Fruit fly (Drosophila melanogaster): Measurements from ENCODE around the gene mge.

mge gene

DNA sequence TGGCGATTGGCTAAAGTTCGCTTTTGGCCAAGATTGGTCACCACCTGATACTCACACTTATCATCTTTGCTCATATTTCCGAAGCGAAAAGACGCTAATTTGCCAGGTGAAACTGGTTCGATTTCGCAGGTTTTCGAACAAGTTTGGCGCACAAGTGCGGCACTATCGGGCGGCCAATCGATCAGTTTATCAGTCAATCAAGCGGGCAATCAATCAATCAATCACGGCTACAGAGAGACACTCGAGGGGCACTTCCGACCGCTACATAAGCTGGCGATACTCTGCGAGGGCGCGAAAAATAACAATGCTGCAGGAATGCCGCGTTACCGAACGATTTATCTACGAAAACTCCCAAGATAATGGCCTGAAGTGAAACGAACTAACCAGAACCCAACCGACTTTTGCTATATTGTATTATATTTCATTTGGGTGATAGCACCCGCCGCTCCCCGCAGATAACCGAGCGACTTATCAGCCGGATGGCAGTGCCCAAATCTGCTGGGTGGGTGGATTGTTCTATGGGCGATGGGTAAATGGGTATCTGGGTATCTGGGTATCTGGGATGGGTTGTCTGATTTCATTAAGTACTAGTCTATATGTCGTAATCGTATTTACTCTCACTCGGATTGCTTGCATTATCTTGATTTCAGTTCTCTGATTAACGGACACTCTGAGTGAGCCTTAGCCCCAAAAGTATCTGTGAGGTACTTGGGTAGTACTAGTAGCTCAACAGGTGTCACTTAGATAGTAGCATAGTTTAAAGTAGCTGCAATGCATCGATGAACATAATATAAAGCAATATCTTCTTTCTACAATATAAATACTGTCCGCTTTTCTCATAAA, 19.4 kb upstream of the mge start:
- TF ChIP-seq CG12219 (GFP tag; optimal IDR thresholded peaks at IDR 0.05): no peak
- TF ChIP-seq sens (GFP tag): no peak
- no peak for TF ChIP-seq tin (GFP tag; optimal IDR thresholded peaks at IDR 0.05)
- no peak for TF ChIP-seq Hmx (GFP tag; optimal IDR thresholded peaks at IDR 0.05)
- no peak for TF ChIP-seq Usf (GFP tag; optimal IDR thresholded peaks at IDR 0.05)
- TF ChIP-seq CG7745 (tag; optimal IDR thresholded peaks at IDR 0.05): no peak
- peak; percentile 29 for TF ChIP-seq Fer1 (GFP tag; optimal IDR thresholded peaks at IDR 0.05)
- no peak for TF ChIP-seq Awh (GFP tag; IDR thresholded peaks at IDR 0.05)
- no peak for TF ChIP-seq CG9437 (GFP tag; optimal IDR thresholded peaks at IDR 0.05)
- no peak for TF ChIP-seq org-1 (GFP tag; optimal IDR thresholded peaks at IDR 0.05)
- TF ChIP-seq CG42726 (GFP tag; IDR thresholded peaks at IDR 0.05; ENCODE audit: partially characterized antibody): no peak
- no peak for TF ChIP-seq toy (GFP tag; IDR thresholded peaks at IDR 0.05)
- TF ChIP-seq ro (GFP tag; IDR thresholded peaks at IDR 0.05): no peak
- peak; percentile 72; the same call in 1 of the 2 replicates for TF ChIP-seq Lim3 (GFP tag; IDR thresholded peaks at IDR 0.05)
- no peak for TF ChIP-seq Dbx (GFP tag; IDR thresholded peaks at IDR 0.05)
- peak in 1 of 2 experiments; percentile 75 for TF ChIP-seq Pdp1 (GFP tag; optimal IDR thresholded peaks at IDR 0.05)
- no peak for TF ChIP-seq chn (GFP tag; optimal IDR thresholded peaks at IDR 0.05)
- peak; percentile 99 for TF ChIP-seq grn (GFP tag; optimal IDR thresholded peaks at IDR 0.05)
- no peak for TF ChIP-seq CG7786 (GFP tag; optimal IDR thresholded peaks at IDR 0.05)
- TF ChIP-seq pros (GFP tag; optimal IDR thresholded peaks at IDR 0.05): no peak
- TF ChIP-seq CG14014 (GFP tag; IDR thresholded peaks at IDR 0.05): no peak
- no peak for TF ChIP-seq Kr (GFP tag; optimal IDR thresholded peaks at IDR 0.05)
- TF ChIP-seq Nf-YC (tag; optimal IDR thresholded peaks at IDR 0.05): no peak
- no peak for TF ChIP-seq CG2889 (GFP tag; IDR thresholded peaks at IDR 0.05)
- no peak for TF ChIP-seq lmd (GFP tag; IDR thresholded peaks at IDR 0.05)
- peak; percentile 17 for TF ChIP-seq gro (GFP tag; optimal IDR thresholded peaks at IDR 0.05)
- TF ChIP-seq C15 (GFP tag; IDR thresholded peaks at IDR 0.05): no peak
- TF ChIP-seq CG16815 (GFP tag; optimal IDR thresholded peaks at IDR 0.05): no peak
- no peak for TF ChIP-seq ato (GFP tag; IDR thresholded peaks at IDR 0.05; ENCODE audit: partially characterized antibody)
- no peak for TF ChIP-seq CG32772 (GFP tag; IDR thresholded peaks at IDR 0.05)
- peak; percentile 39 for TF ChIP-seq lab (GFP tag; optimal IDR thresholded peaks at IDR 0.05)
- TF ChIP-seq Med (GFP tag): peak; percentile 21
- no peak for TF ChIP-seq CG11723 (GFP tag; optimal IDR thresholded peaks at IDR 0.05)
- TF ChIP-seq CG33213 (GFP tag; optimal IDR thresholded peaks at IDR 0.05): no peak
- TF ChIP-seq Chrac-16 (GFP tag; optimal IDR thresholded peaks at IDR 0.05): no peak
- TF ChIP-seq nmo (GFP tag; optimal IDR thresholded peaks at IDR 0.05): no peak
- no peak for TF ChIP-seq Ets65A (GFP tag)
- no peak for TF ChIP-seq CG8924 (tag; optimal IDR thresholded peaks at IDR 0.05)
- TF ChIP-seq fd102C (GFP tag; optimal IDR thresholded peaks at IDR 0.05): no peak
- no peak for TF ChIP-seq D (optimal IDR thresholded peaks at IDR 0.05)
- no peak for TF ChIP-seq D (GFP tag; optimal IDR thresholded peaks at IDR 0.05)
- TF ChIP-seq Hmr (GFP tag; optimal IDR thresholded peaks at IDR 0.05): peak; percentile 9
- no peak for TF ChIP-seq Sox102F (GFP tag; optimal IDR thresholded peaks at IDR 0.05)
- peak; percentile 79 for TF ChIP-seq crol (GFP tag; IDR thresholded peaks at IDR 0.05)
- TF ChIP-seq CG17385 (GFP tag; optimal IDR thresholded peaks at IDR 0.05): no peak
- TF ChIP-seq CG4617 (GFP tag; optimal IDR thresholded peaks at IDR 0.05; ENCODE audit: borderline replicate concordance): no peak
- no peak for TF ChIP-seq CG10274 (GFP tag; optimal IDR thresholded peaks at IDR 0.05)
- TF ChIP-seq B-H2 (GFP tag; optimal IDR thresholded peaks at IDR 0.05): peak; percentile 9
- TF ChIP-seq gcm2 (GFP tag; optimal IDR thresholded peaks at IDR 0.05): no peak
- TF ChIP-seq ewg (GFP tag; optimal IDR thresholded peaks at IDR 0.05): no peak

Data from whole organism, embryonic.